Worm (Caenorhabditis elegans) whole organism, L4 larva: ENCODE measurements around the gene dmsr-15.
A peak's percentile ranks its signal among the peaks of the same experiment; 100 is the strongest.

ENCODE experiments used
- F10B5.3 ChIP-seq: sonication (generic microtip); optimal IDR thresholded peaks from 2 replicates; lab custom pipeline; 2016; ENCODE audit warnings: mild to moderate bottlenecking, missing genetic modification characterization, missing compliant biosample characterization
- F37D6.2 ChIP-seq: sonication (generic microtip); optimal IDR thresholded peaks from 2 replicates; lab custom pipeline; 2016; ENCODE audit warnings: mild to moderate bottlenecking, missing genetic modification characterization, missing compliant biosample characterization
- R02D3.7 ChIP-seq: fragments of 150-350 bp; sonication (generic microtip); optimal IDR thresholded peaks from 3 replicates; lab custom pipeline; 2014; ENCODE audit warnings: missing biosample characterization, missing genetic modification characterization
- T26A8.4 ChIP-seq: fragments of 200-800 bp; sonication (Bioruptor generic); IDR thresholded peaks from 2 replicates; pipeline ENCODE4 v1.3.6; 2022; ENCODE audit warnings: missing genetic modification characterization, missing compliant biosample characterization
- Y48G9A.11 ChIP-seq: fragments of 200-800 bp; sonication (Bioruptor generic); IDR thresholded peaks from 2 replicates; pipeline ENCODE4 v1.3.6; 2022; ENCODE audit warnings: missing genetic modification reagents, missing genetic modification characterization, missing compliant biosample characterization
- Y5F2A.4 ChIP-seq: fragments of 200-800 bp; sonication (Bioruptor generic); optimal IDR thresholded peaks from 2 replicates; lab custom pipeline; 2018; ENCODE audit warnings: mild to moderate bottlenecking, missing genetic modification characterization, missing compliant biosample characterization
- ZK337.2 ChIP-seq: fragments of 200-800 bp; sonication (Bioruptor generic); IDR thresholded peaks from 2 replicates; pipeline ENCODE4 v1.3.6; 2022; ENCODE audit warnings: missing genetic modification reagents, missing genetic modification characterization, missing compliant biosample characterization
- aha-1 ChIP-seq: fragments of 150-350 bp; peaks from one replicate; lab custom pipeline; 2014; ENCODE audit warnings: missing biosample characterization, missing genetic modification characterization
- ama-1 ChIP-seq: fragments of 150-350 bp; optimal IDR thresholded peaks from 2 replicates; lab custom pipeline; 2014; ENCODE audit warnings: inconsistent platforms, mixed read lengths
- ceh-62 ChIP-seq: sonication (generic microtip); optimal IDR thresholded peaks from 2 replicates; lab custom pipeline; 2017; ENCODE audit warnings: missing biosample characterization, missing genetic modification characterization
- cey-2 ChIP-seq: sonication (generic microtip); optimal IDR thresholded peaks from 3 replicates; lab custom pipeline; 2017; ENCODE audit warnings: missing genetic modification characterization, mild to moderate bottlenecking, missing compliant biosample characterization, antibody characterized with exemption, borderline replicate concordance; ENCODE audit not compliant: insufficient read depth
- daf-16 ChIP-seq, 3 experiments: sonication (generic microtip); optimal IDR thresholded peaks; 2 replicates each; lab custom pipeline; 2016 to 2017; ENCODE audit warnings: missing genetic modification characterization in 3 of 3, missing genetic modification reagents in 3 of 3, mild to moderate bottlenecking in 2 of 3, missing compliant biosample characterization in 2 of 3, missing biosample characterization in 1 of 3, moderate library complexity in 1 of 3
- daf-19 ChIP-seq: fragments of 200-800 bp; sonication (Bioruptor generic); conservative IDR thresholded peaks from 2 replicates; pipeline ENCODE4 v1.3.6; 2022; ENCODE audit warnings: missing genetic modification characterization, missing compliant biosample characterization
- daf-8 ChIP-seq: fragments of 200-800 bp; sonication (Bioruptor generic); IDR thresholded peaks from 2 replicates; pipeline ENCODE4 v1.3.6; 2022; ENCODE audit warnings: missing genetic modification characterization, missing compliant biosample characterization
- dmd-9 ChIP-seq: fragments of 200-800 bp; sonication (Bioruptor generic); IDR thresholded peaks from 2 replicates; pipeline ENCODE4 v1.3.6; 2022; ENCODE audit warnings: missing genetic modification reagents, missing genetic modification characterization, missing compliant biosample characterization
- dve-1 ChIP-seq: sonication (generic microtip); optimal IDR thresholded peaks from 2 replicates; lab custom pipeline; 2017; ENCODE audit warnings: antibody characterized with exemption, mild to moderate bottlenecking, missing genetic modification characterization, missing compliant biosample characterization; ENCODE audit not compliant: insufficient read depth
- egl-27 ChIP-seq: sonication (generic microtip); optimal IDR thresholded peaks from 3 replicates; lab custom pipeline; 2017; ENCODE audit warnings: missing biosample characterization, missing genetic modification reagents, missing genetic modification characterization
- hlh-11 ChIP-seq: fragments of 200-800 bp; sonication (Bioruptor generic); optimal IDR thresholded peaks from 2 replicates; lab custom pipeline; 2018; ENCODE audit warnings: mild to moderate bottlenecking, missing genetic modification characterization, missing compliant biosample characterization
- jun-1 ChIP-seq: fragments of 150-350 bp; optimal IDR thresholded peaks from 2 replicates; lab custom pipeline; 2014; ENCODE audit warnings: missing biosample characterization, missing genetic modification reagents, missing genetic modification characterization
- lin-13 ChIP-seq: fragments of 150-350 bp; optimal IDR thresholded peaks from 2 replicates; lab custom pipeline; 2014; ENCODE audit warnings: missing biosample characterization, missing genetic modification reagents, missing genetic modification characterization
- mdl-1 ChIP-seq, 2 experiments: fragments of 150-350 bp in 1 of 2; sonication (generic microtip) in 1 of 2; optimal IDR thresholded peaks; 2 replicates each; lab custom pipeline; 2014 to 2017; ENCODE audit warnings: missing biosample characterization in 2 of 2, missing genetic modification characterization in 2 of 2
- mxl-2 ChIP-seq: fragments of 200-800 bp; sonication (Bioruptor generic); conservative IDR thresholded peaks from 2 replicates; pipeline ENCODE4 v1.3.6; 2022; ENCODE audit warnings: missing genetic modification reagents, missing genetic modification characterization, missing compliant biosample characterization
- nhr-25 ChIP-seq: sonication (generic microtip); optimal IDR thresholded peaks from 2 replicates; lab custom pipeline; 2017; ENCODE audit warnings: missing genetic modification characterization, mild to moderate bottlenecking, missing compliant biosample characterization, antibody characterized with exemption, moderate library complexity, borderline replicate concordance; ENCODE audit not compliant: insufficient read depth
- nhr-28 ChIP-seq: fragments of 150-350 bp; optimal IDR thresholded peaks from 2 replicates; lab custom pipeline; 2014; ENCODE audit warnings: missing biosample characterization, missing genetic modification characterization
- nhr-48 ChIP-seq: sonication (generic microtip); optimal IDR thresholded peaks from 2 replicates; lab custom pipeline; 2016; ENCODE audit warnings: mild to moderate bottlenecking, missing genetic modification characterization, missing compliant biosample characterization
- php-3 ChIP-seq: fragments of 200-800 bp; sonication (Bioruptor generic); IDR thresholded peaks from 2 replicates; pipeline ENCODE4 v1.3.6; 2022; ENCODE audit warnings: missing genetic modification reagents, missing genetic modification characterization, missing compliant biosample characterization
- pqm-1 ChIP-seq: sonication (generic microtip); optimal IDR thresholded peaks from 2 replicates; lab custom pipeline; 2017; ENCODE audit warnings: missing biosample characterization, missing genetic modification characterization
- rbr-2 ChIP-seq: sonication (generic microtip); optimal IDR thresholded peaks from 2 replicates; lab custom pipeline; 2016; ENCODE audit warnings: missing genotype, missing genetic modification characterization, missing compliant biosample characterization
- skn-1 ChIP-seq: fragments of 150-350 bp; optimal IDR thresholded peaks from 2 replicates; lab custom pipeline; 2014; ENCODE audit warnings: missing biosample characterization, missing genetic modification characterization
- unc-62 ChIP-seq, 3 experiments: fragments of 150-350 bp in 1 of 3; sonication (generic microtip); optimal IDR thresholded peaks in 2 of 3; peaks in 1 of 3; 1 replicate in 1 of 3; 2 replicates in 2 of 3; lab custom pipeline; 2014 to 2017; ENCODE audit warnings: missing biosample characterization in 3 of 3, missing genetic modification characterization in 3 of 3, missing genetic modification reagents in 3 of 3, missing genotype in 1 of 3
- zfp-3 ChIP-seq: fragments of 200-800 bp; sonication (Bioruptor generic); conservative IDR thresholded peaks from 2 replicates; pipeline ENCODE4 v1.3.6; 2022; ENCODE audit warnings: missing genetic modification reagents, missing genetic modification characterization, missing compliant biosample characterization

dmsr-15 gene

DNA sequence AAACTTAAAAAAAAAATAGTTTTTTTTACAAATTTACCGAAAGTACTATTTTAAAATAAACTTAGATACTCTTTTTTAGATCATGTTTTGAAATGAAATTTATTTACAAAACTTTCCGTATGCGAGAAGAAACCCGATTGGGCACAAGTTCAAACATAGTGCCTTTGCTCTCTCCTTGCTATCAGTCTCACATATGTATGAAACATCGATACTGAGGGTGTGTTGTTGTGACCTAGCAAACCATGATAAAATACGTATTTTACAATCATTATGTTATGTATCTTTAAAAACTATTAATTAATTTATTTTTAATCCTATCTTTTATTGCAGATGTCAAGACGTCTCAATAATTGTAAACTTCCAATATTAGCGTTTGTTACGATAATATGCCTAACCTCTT is 18.6 kb downstream of the dmsr-15 start:
- no peak for TF ChIP-seq F10B5.3 (tag; lab: Kevin White, UChicago)
- TF ChIP-seq nhr-28 (tag; lab: Kevin White, UChicago), result peak; percentile 73
- TF ChIP-seq mxl-2 (GFP tag; lab: Robert Waterston, UW), result no peak
- TF ChIP-seq aha-1, result no peak
- no peak for TF ChIP-seq cey-2 (tag; lab: Kevin White, UChicago)
- no peak for TF ChIP-seq php-3 (GFP tag; lab: Robert Waterston, UW)
- no peak for TF ChIP-seq nhr-25 (tag; lab: Kevin White, UChicago)
- no peak for TF ChIP-seq daf-16 (GFP tag; optimal IDR thresholded peaks at IDR 0.05; lab: Kevin White, UChicago)
- peak; percentile 64 for TF ChIP-seq daf-16 (tag; optimal IDR thresholded peaks at IDR 0.05; lab: Kevin White, UChicago)
- peak; percentile 71 for TF ChIP-seq pqm-1 (tag; lab: Kevin White, UChicago)
- no peak for TF ChIP-seq F37D6.2 (tag; lab: Kevin White, UChicago)
- TF ChIP-seq daf-8 (GFP tag; lab: Robert Waterston, UW), result no peak

ce11 chrV:6808962-6809361 is 19.7 kb downstream of the dmsr-15 start, which contains the start of gene dmsr-16:
TSS of gene dmsr-16 (minus strand) at chrV:6809062.
- TF ChIP-seq daf-19, result no peak
- TF ChIP-seq unc-62 (GFP tag; optimal IDR thresholded peaks at IDR 0.05 in 1 of 2; lab: Kevin White, UChicago), result peak in 1 of 2 experiments; percentile 34
- TF ChIP-seq unc-62 (tag; optimal IDR thresholded peaks at IDR 0.05; lab: Kevin White, UChicago), result no peak

ce11 chrV:6806340-6806739 is 22.3 kb downstream of the dmsr-15 start, which contains the start of gene dmsr-12:
TSS of gene dmsr-12 (minus strand) at chrV:6806440.
- TF ChIP-seq hlh-11 (tag; lab: Kevin White, UChicago) (no peak), dve-1 (tag; lab: Kevin White, UChicago) (no peak), R02D3.7 (tag; lab: Kevin White, UChicago) (no peak), zfp-3 (no peak), F37D6.2 (tag; lab: Kevin White, UChicago) (no peak), F10B5.3 (tag; lab: Kevin White, UChicago) (no peak), dmd-9 (GFP tag; lab: Robert Waterston, UW) (no peak), rbr-2 (tag; lab: Kevin White, UChicago) (no peak), pqm-1 (tag; lab: Kevin White, UChicago) (no peak), T26A8.4 (no peak), Y48G9A.11 (no peak), egl-27 (tag; lab: Kevin White, UChicago) (no peak), ceh-62 (tag; lab: Kevin White, UChicago) (no peak)

DNA sequence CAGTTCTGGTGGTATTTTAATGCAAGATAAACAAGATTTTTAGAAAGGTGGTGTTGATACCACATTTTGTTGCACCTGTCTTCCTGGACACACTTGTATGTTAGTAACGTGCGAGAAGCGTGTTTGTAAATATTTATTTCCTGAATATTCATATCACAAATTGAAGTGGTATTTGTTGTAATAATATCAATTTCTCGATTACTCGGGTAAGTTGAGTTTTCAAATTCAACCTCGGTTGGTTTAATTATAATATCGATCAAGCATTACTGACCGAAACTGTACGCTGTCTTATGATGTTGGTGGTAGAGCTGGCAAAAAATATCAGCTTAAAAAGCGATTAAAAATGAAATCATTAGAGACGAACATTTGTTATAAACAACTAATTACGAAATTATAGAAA is 24.7 kb downstream of the dmsr-15 start, which contains the start of gene dmsr-11:
Gene dmsr-11, minus strand, starts transcription at position 101 of the 400 bp plus-strand sequence.
- TF ChIP-seq ZK337.2 (GFP tag; lab: Robert Waterston, UW), result no peak
- no peak for TF ChIP-seq nhr-48 (tag; lab: Kevin White, UChicago)
- no peak for TF ChIP-seq skn-1 (tag; lab: Kevin White, UChicago)
- no peak for TF ChIP-seq daf-19
- TF ChIP-seq lin-13 (GFP tag; lab: Kevin White, UChicago), result no peak
- TF ChIP-seq hlh-11 (tag; lab: Kevin White, UChicago), result no peak
- no peak for TF ChIP-seq cey-2 (tag; lab: Kevin White, UChicago)
- no peak for TF ChIP-seq F10B5.3 (tag; lab: Kevin White, UChicago)
- TF ChIP-seq ama-1 (lab: Kevin White, UChicago), result no peak

DNA sequence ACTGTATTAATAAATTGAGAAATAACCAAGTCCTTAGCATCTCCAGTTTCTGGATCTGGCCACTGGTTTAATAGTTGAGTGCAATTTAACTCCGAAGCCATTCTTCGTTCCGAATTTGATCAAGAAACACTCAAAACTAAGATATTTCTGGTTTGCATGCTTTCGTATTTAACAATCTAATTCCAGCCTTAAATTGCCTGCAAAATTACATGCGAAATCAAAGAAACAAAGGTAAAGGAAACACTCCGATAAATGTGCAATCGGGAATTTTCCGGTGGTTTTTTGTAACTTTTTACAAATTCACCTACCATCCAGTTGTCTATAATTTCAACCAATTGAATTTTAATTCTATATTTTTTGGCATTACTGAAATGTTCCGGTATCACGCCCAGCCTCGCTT is 26.8 kb downstream of the dmsr-15 start, which contains the start of gene dmsr-10:
Gene dmsr-10, minus strand, starts transcription at position 101 of the 400 bp plus-strand sequence.
- TF ChIP-seq aha-1 (peak; percentile 3), Y5F2A.4 (GFP tag; lab: Kevin White, UChicago) (no peak), jun-1 (no peak), ama-1 (lab: Kevin White, UChicago) (no peak), mdl-1 (tag; optimal IDR thresholded peaks at IDR 0.05; lab: Kevin White, UChicago) (no peak)
